Worm (Caenorhabditis elegans) whole organism, late embryonic: Measurements from ENCODE around the gene T07C4.12.

Experiments
- T23F11.4 ChIP-seq: fragments of 200-800 bp; sonication (Bioruptor generic); optimal IDR thresholded peaks from 2 replicates; lab custom pipeline; 2018; ENCODE audit warnings: mild to moderate bottlenecking, missing genetic modification characterization, missing compliant biosample characterization
- ahr-1 ChIP-seq: sonication (generic microtip); optimal IDR thresholded peaks from 2 replicates; lab custom pipeline; 2016; ENCODE audit warnings: missing genetic modification characterization, missing compliant biosample characterization
- ceh-48 ChIP-seq: sonication (generic microtip); optimal IDR thresholded peaks from 2 replicates; lab custom pipeline; 2016; ENCODE audit warnings: missing genetic modification characterization, inconsistent platforms, missing compliant biosample characterization
- fkh-10 ChIP-seq: fragments of 150-350 bp; optimal IDR thresholded peaks from 2 replicates; lab custom pipeline; 2014; ENCODE audit warnings: missing biosample characterization, missing genetic modification reagents, missing genetic modification characterization
- nhr-11 ChIP-seq: fragments of 150-350 bp; optimal IDR thresholded peaks from 2 replicates; lab custom pipeline; 2014; ENCODE audit warnings: missing biosample characterization, missing genetic modification characterization
- nhr-232 ChIP-seq: sonication (generic microtip); optimal IDR thresholded peaks from 2 replicates; lab custom pipeline; 2016; ENCODE audit warnings: missing genetic modification characterization, missing compliant biosample characterization
- unc-3 ChIP-seq, 2 experiments: fragments of 200-800 bp in 1 of 2; sonication (Bioruptor generic) in 1 of 2; sonication (generic microtip) in 1 of 2; conservative IDR thresholded peaks in 1 of 2; optimal IDR thresholded peaks in 1 of 2; 2 replicates each; pipeline versions ENCODE4 v1.3.6 to Lab custom; 2016 to 2022; ENCODE audit warnings: missing compliant biosample characterization in 2 of 2, missing genetic modification characterization in 2 of 2, missing genetic modification reagents in 1 of 2
- unc-42 ChIP-seq: sonication (generic microtip); optimal IDR thresholded peaks from 2 replicates; lab custom pipeline; 2016; ENCODE audit warnings: missing genotype, missing genetic modification characterization, missing compliant biosample characterization

T07C4.12 gene

DNA sequence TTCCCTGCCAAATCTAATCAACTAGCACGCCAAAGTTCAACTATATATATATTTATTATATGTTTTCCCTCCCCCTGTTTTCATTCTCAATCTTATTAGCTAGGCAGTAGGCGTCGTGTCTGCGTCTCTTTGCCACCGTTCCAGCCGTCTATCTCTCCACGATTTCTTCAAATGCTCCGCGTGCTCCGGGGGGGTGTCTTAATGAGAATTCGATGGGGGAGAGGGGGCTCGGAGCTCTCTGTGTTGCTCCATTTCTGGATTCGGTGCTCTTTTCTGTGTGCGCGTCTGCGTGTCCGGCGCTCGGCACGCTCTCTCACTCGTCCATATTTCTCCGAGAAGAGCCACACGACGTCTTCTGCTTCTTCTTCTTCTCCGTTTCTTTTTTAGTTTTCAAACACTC, 48.2 kb downstream of the T07C4.12 start (continued):
- peak; percentile 71 for TF ChIP-seq fkh-10
- no peak for TF ChIP-seq ahr-1 (tag; lab: Kevin White, UChicago)
- no peak for TF ChIP-seq nhr-11 (tag; lab: Kevin White, UChicago)
- TF ChIP-seq unc-42 (tag; lab: Kevin White, UChicago) = peak; percentile 94
- TF ChIP-seq nhr-232 (tag; lab: Kevin White, UChicago) = no peak
- no peak for TF ChIP-seq T23F11.4 (GFP tag; lab: Kevin White, UChicago)
- TF ChIP-seq ceh-48 (tag; lab: Kevin White, UChicago) = peak; percentile 73
- TF ChIP-seq unc-3 (GFP tag; conservative IDR thresholded peaks at IDR 0.05; lab: Robert Waterston, UW) = no peak
- no peak for TF ChIP-seq unc-3 (tag; optimal IDR thresholded peaks at IDR 0.05; lab: Kevin White, UChicago)
